Worm (Caenorhabditis elegans): ENCODE data around the gene K02E7.10.
A peak's percentile ranks its signal among the peaks of the same experiment; 100 is the strongest.

DNA sequence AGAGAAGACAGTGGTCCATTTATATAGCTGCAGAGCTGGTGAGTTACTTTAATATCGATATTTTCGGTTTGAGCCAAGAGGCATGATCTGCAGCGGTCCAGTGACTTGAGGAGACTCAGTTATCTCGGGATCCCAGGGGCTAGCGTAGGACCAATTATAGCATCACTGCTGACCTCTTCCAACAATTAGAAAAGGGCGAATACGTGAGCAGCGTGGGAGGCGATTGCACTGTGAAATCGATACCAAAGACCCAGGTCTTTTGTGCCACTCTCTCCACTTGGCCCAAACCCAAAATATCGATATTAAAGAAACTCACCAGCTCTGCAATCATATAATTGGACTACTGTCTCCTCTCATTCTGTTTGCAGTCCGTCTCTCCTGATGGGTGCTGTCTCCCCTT is 17.0 kb downstream of the K02E7.10 start, which contains the start of gene fbxb-40:
- TF ChIP-seq unc-130 (GFP tag; optimal IDR thresholded peaks at IDR 0.05) (no peak), nhr-6 (tag; optimal IDR thresholded peaks at IDR 0.05) (no peak), rbr-2 (tag; optimal IDR thresholded peaks at IDR 0.05) (no peak), Y75B8A.6 (GFP tag; IDR thresholded peaks at IDR 0.05) (no peak), F44E2.7 (GFP tag; IDR thresholded peaks at IDR 0.05) (0 out of 2 replicates have a peak, but pooled peaks have one; percentile 37), pqm-1 (tag; optimal IDR thresholded peaks at IDR 0.05) (no peak), snpc-4 (tag; optimal IDR thresholded peaks at IDR 0.05) (no peak), skn-1 (tag; optimal IDR thresholded peaks at IDR 0.05) (no peak)

Measured in whole organism, L4 larva.